Fruit fly (Drosophila melanogaster) whole organism, embryonic: ENCODE results near the gene CG13085.

ENCODE experiments used
- Asciz ChIP-seq: fragments of 200-800 bp; sonication (Bioruptor generic); optimal IDR thresholded peaks from 2 replicates; lab custom pipeline; 2017; ENCODE audit warnings: missing biosample characterization, mild to moderate bottlenecking, missing genetic modification characterization, missing genetic modification reagents
- Atf-2 ChIP-seq: fragments of 200-800 bp; sonication (Bioruptor generic); optimal IDR thresholded peaks from 2 replicates; lab custom pipeline; 2016; ENCODE audit warnings: missing biosample characterization, missing genetic modification characterization
- Atf3 ChIP-seq: fragments of 200-800 bp; sonication (Bioruptor generic); optimal IDR thresholded peaks from 3 replicates; lab custom pipeline; 2016; ENCODE audit warnings: missing biosample characterization, missing genetic modification characterization
- Blimp-1 ChIP-seq: fragments of 200-800 bp; sonication (Bioruptor generic); optimal IDR thresholded peaks from 3 replicates; lab custom pipeline; 2018; ENCODE audit warnings: missing biosample characterization, missing genetic modification characterization, mild to moderate bottlenecking, moderate library complexity, missing genetic modification reagents
- CG10209 ChIP-seq: fragments of 200-800 bp; sonication (Bioruptor generic); optimal IDR thresholded peaks from 3 replicates; lab custom pipeline; 2017; ENCODE audit warnings: missing biosample characterization, mild to moderate bottlenecking, missing genetic modification characterization, missing genetic modification reagents
- CG10274 ChIP-seq: fragments of 200-800 bp; sonication (Bioruptor generic); optimal IDR thresholded peaks from 3 replicates; lab custom pipeline; 2017; ENCODE audit warnings: missing biosample characterization, mild to moderate bottlenecking, missing genetic modification characterization
- CG10462 ChIP-seq: fragments of 200-800 bp; sonication (Bioruptor generic); optimal IDR thresholded peaks from 2 replicates; lab custom pipeline; 2016; ENCODE audit warnings: missing biosample characterization, missing genetic modification characterization
- CG11085 ChIP-seq: fragments of 200-800 bp; sonication (Bioruptor generic); IDR thresholded peaks from 2 replicates; pipeline ENCODE4 v1.3.6; 2022; ENCODE audit warnings: missing biosample characterization, missing genetic modification characterization
- CG11456 ChIP-seq: fragments of 200-800 bp; sonication (Bioruptor generic); IDR thresholded peaks from 3 replicates; pipeline ENCODE4 v1.3.6; 2022; ENCODE audit warnings: missing biosample characterization, missing genetic modification characterization
- CG11695 ChIP-seq: fragments of 200-800 bp; sonication (Bioruptor generic); IDR thresholded peaks from 3 replicates; pipeline ENCODE4 v1.3.6; 2022; ENCODE audit warnings: missing biosample characterization, missing genetic modification characterization
- CG11723 ChIP-seq: fragments of 200-800 bp; sonication (Bioruptor generic); optimal IDR thresholded peaks from 2 replicates; lab custom pipeline; 2017; ENCODE audit warnings: missing biosample characterization, mild to moderate bottlenecking, missing genetic modification characterization
- CG13123 ChIP-seq: fragments of 200-800 bp; sonication (Bioruptor generic); optimal IDR thresholded peaks from 2 replicates; lab custom pipeline; 2016; ENCODE audit warnings: missing biosample characterization, missing genetic modification characterization
- CG14667 ChIP-seq: fragments of 200-800 bp; sonication (Bioruptor generic); IDR thresholded peaks from 2 replicates; pipeline ENCODE4 v1.3.6; 2022; ENCODE audit warnings: missing biosample characterization, missing genetic modification characterization
- CG15479 ChIP-seq: fragments of 200-800 bp; sonication (Bioruptor generic); optimal IDR thresholded peaks from 3 replicates; lab custom pipeline; 2019; ENCODE audit warnings: missing biosample characterization, mild to moderate bottlenecking, missing genetic modification characterization, moderate library complexity
- CG16815 ChIP-seq: fragments of 200-800 bp; sonication (Bioruptor generic); optimal IDR thresholded peaks from 3 replicates; lab custom pipeline; 2017; ENCODE audit warnings: missing biosample characterization, mild to moderate bottlenecking, missing genetic modification characterization
- CG2875 ChIP-seq: fragments of 200-800 bp; sonication (Bioruptor generic); optimal IDR thresholded peaks from 2 replicates; lab custom pipeline; 2017; ENCODE audit warnings: missing biosample characterization, mild to moderate bottlenecking, missing genetic modification characterization, missing genetic modification reagents
- CG30403 ChIP-seq: fragments of 200-800 bp; sonication (Bioruptor generic); optimal IDR thresholded peaks from 3 replicates; lab custom pipeline; 2016; ENCODE audit warnings: missing biosample characterization, missing genetic modification characterization
- CG31365 ChIP-seq: fragments of 200-800 bp; sonication (Bioruptor generic); optimal IDR thresholded peaks from 2 replicates; lab custom pipeline; 2018; ENCODE audit warnings: missing biosample characterization, mild to moderate bottlenecking, missing genetic modification characterization
- CG3281 ChIP-seq: fragments of 200-800 bp; sonication (Bioruptor generic); optimal IDR thresholded peaks from 3 replicates; lab custom pipeline; 2017; ENCODE audit warnings: missing biosample characterization, mild to moderate bottlenecking, missing genetic modification characterization
- CG33213 ChIP-seq: fragments of 200-800 bp; sonication (Bioruptor generic); optimal IDR thresholded peaks from 3 replicates; lab custom pipeline; 2016; ENCODE audit warnings: missing biosample characterization, missing genetic modification characterization
- CG5953 ChIP-seq: fragments of 200-800 bp; sonication (Bioruptor generic); IDR thresholded peaks from 2 replicates; pipeline ENCODE4 v1.3.6; 2022; ENCODE audit warnings: missing biosample characterization, missing genetic modification characterization
- CG7928 ChIP-seq: fragments of 200-800 bp; sonication (Bioruptor generic); optimal IDR thresholded peaks from 2 replicates; lab custom pipeline; 2017; ENCODE audit warnings: missing biosample characterization, mild to moderate bottlenecking, missing genetic modification characterization
- CHES-1-like ChIP-seq: fragments of 200-800 bp; sonication (Bioruptor generic); optimal IDR thresholded peaks from 2 replicates; lab custom pipeline; 2016; ENCODE audit warnings: missing biosample characterization, missing genetic modification characterization
- CrebB ChIP-seq: fragments of 200-800 bp; sonication (Bioruptor generic); optimal IDR thresholded peaks from 3 replicates; lab custom pipeline; 2018; ENCODE audit warnings: missing biosample characterization, mild to moderate bottlenecking, missing genetic modification characterization
- Deaf1 ChIP-seq: fragments of 200-800 bp; optimal IDR thresholded peaks from 3 replicates; lab custom pipeline; 2019; ENCODE audit warnings: missing biosample characterization, mild to moderate bottlenecking, missing genetic modification characterization, moderate library complexity
- HHEX ChIP-seq: fragments of 200-800 bp; sonication (Bioruptor generic); optimal IDR thresholded peaks from 3 replicates; lab custom pipeline; 2017; ENCODE audit warnings: missing biosample characterization, mild to moderate bottlenecking, missing genetic modification characterization, missing genetic modification reagents
- Hand ChIP-seq: fragments of 200-800 bp; sonication (Bioruptor generic); optimal IDR thresholded peaks from 2 replicates; lab custom pipeline; 2017; ENCODE audit warnings: mild to moderate bottlenecking, missing biosample characterization, missing genetic modification reagents, missing genetic modification characterization
- Lhr ChIP-seq: fragments of 200-800 bp; sonication (Bioruptor generic); optimal IDR thresholded peaks from 3 replicates; lab custom pipeline; 2017; ENCODE audit warnings: mild to moderate bottlenecking, missing biosample characterization, missing genetic modification reagents, missing genetic modification characterization
- Max ChIP-seq: fragments of 200-800 bp; sonication (Bioruptor generic); optimal IDR thresholded peaks from 2 replicates; lab custom pipeline; 2016; ENCODE audit warnings: missing biosample characterization, mild to moderate bottlenecking, missing genetic modification characterization
- NFAT ChIP-seq: fragments of 200-800 bp; sonication (Bioruptor generic); IDR thresholded peaks from 2 replicates; pipeline ENCODE4 v1.3.6; 2022; ENCODE audit warnings: missing biosample characterization, missing genetic modification characterization
- PHDP ChIP-seq: fragments of 200-800 bp; sonication (Bioruptor generic); optimal IDR thresholded peaks from 3 replicates; lab custom pipeline; 2018; ENCODE audit warnings: missing biosample characterization, mild to moderate bottlenecking, missing genetic modification characterization, moderate library complexity
- Poxn ChIP-seq: fragments of 200-800 bp; sonication (Bioruptor generic); IDR thresholded peaks from 2 replicates; pipeline ENCODE4 v1.3.6; 2022; ENCODE audit warnings: missing biosample characterization, missing genetic modification characterization
- Side ChIP-seq: fragments of 200-800 bp; sonication (Bioruptor generic); optimal IDR thresholded peaks from 2 replicates; lab custom pipeline; 2016; ENCODE audit warnings: missing biosample characterization, missing genetic modification characterization
- Spps ChIP-seq: fragments of 200-800 bp; sonication (Bioruptor generic); optimal IDR thresholded peaks from 2 replicates; lab custom pipeline; 2018; ENCODE audit warnings: missing biosample characterization, mild to moderate bottlenecking, missing genetic modification characterization
- Stat92E ChIP-seq, 3 experiments: fragments of >200 bp in 2 of 3; fragments of 200-800 bp in 1 of 3; sonication (Bioruptor generic) in 1 of 3; optimal IDR thresholded peaks; 2 replicates each; lab custom pipeline; 2017 to 2019; ENCODE audit warnings: missing biosample characterization in 3 of 3, missing genetic modification characterization in 3 of 3, mild to moderate bottlenecking in 1 of 3, moderate library complexity in 1 of 3
- TFAM ChIP-seq: fragments of 200-800 bp; sonication (Bioruptor generic); optimal IDR thresholded peaks from 2 replicates; lab custom pipeline; 2017; ENCODE audit warnings: missing biosample characterization, missing genetic modification characterization, inconsistent platforms
- ab ChIP-seq: fragments of 200-800 bp; sonication (Bioruptor generic); optimal IDR thresholded peaks from 2 replicates; lab custom pipeline; 2016; ENCODE audit warnings: missing biosample characterization, missing genetic modification characterization
- cato ChIP-seq: fragments of 200-800 bp; sonication (Bioruptor generic); optimal IDR thresholded peaks from 2 replicates; lab custom pipeline; 2016; ENCODE audit warnings: missing biosample characterization, missing genetic modification characterization, borderline replicate concordance
- chinmo ChIP-seq: fragments of 200-800 bp; sonication (Bioruptor generic); IDR thresholded peaks from 4 replicates; pipeline ENCODE4 v1.3.6; 2022; ENCODE audit warnings: missing biosample characterization, missing genetic modification characterization; ENCODE audit not compliant: partially characterized antibody
- ham ChIP-seq: fragments of 200-800 bp; sonication (Bioruptor generic); IDR thresholded peaks from 2 replicates; pipeline ENCODE4 v1.3.6; 2022; ENCODE audit warnings: missing biosample characterization, missing genetic modification characterization
- hkb ChIP-seq, 2 experiments: fragments of 200-800 bp in 1 of 2; fragments of >200 bp in 1 of 2; sonication (Bioruptor generic) in 1 of 2; IDR thresholded peaks in 1 of 2; optimal IDR thresholded peaks in 1 of 2; 2 replicates each; pipeline versions ENCODE4 v1.3.6 to Lab custom; 2017 to 2022; ENCODE audit warnings: missing biosample characterization in 1 of 2, missing genetic modification characterization in 1 of 2
- nau ChIP-seq: fragments of 200-800 bp; sonication (Bioruptor generic); optimal IDR thresholded peaks from 3 replicates; lab custom pipeline; 2017; ENCODE audit warnings: missing biosample characterization, mild to moderate bottlenecking, missing genetic modification characterization, missing genetic modification reagents
- sima ChIP-seq: fragments of 200-800 bp; sonication (Bioruptor generic); optimal IDR thresholded peaks from 2 replicates; lab custom pipeline; 2016; ENCODE audit warnings: missing biosample characterization, missing genetic modification characterization
- ssp ChIP-seq: fragments of 200-800 bp; sonication (Bioruptor generic); IDR thresholded peaks from 2 replicates; pipeline ENCODE4 v1.3.6; 2022; ENCODE audit warnings: missing biosample characterization, missing genetic modification characterization
- stc ChIP-seq: fragments of 200-800 bp; sonication (Bioruptor generic); IDR thresholded peaks from 2 replicates; pipeline ENCODE4 v1.3.6; 2022; ENCODE audit warnings: missing biosample characterization, missing genetic modification characterization
- tup ChIP-seq: fragments of 200-800 bp; sonication (Bioruptor generic); optimal IDR thresholded peaks from 2 replicates; lab custom pipeline; 2016; ENCODE audit warnings: missing biosample characterization, mild to moderate bottlenecking, missing genetic modification characterization, moderate library complexity
- twi ChIP-seq: fragments of 200-800 bp; optimal IDR thresholded peaks from 2 replicates; lab custom pipeline; 2019; ENCODE audit warnings: missing biosample characterization, mild to moderate bottlenecking, missing genetic modification characterization, moderate library complexity
- zf30C ChIP-seq: fragments of 200-800 bp; sonication (Bioruptor generic); optimal IDR thresholded peaks from 3 replicates; lab custom pipeline; 2018; ENCODE audit warnings: missing biosample characterization, mild to moderate bottlenecking, missing genetic modification characterization

CG13085 gene

DNA sequence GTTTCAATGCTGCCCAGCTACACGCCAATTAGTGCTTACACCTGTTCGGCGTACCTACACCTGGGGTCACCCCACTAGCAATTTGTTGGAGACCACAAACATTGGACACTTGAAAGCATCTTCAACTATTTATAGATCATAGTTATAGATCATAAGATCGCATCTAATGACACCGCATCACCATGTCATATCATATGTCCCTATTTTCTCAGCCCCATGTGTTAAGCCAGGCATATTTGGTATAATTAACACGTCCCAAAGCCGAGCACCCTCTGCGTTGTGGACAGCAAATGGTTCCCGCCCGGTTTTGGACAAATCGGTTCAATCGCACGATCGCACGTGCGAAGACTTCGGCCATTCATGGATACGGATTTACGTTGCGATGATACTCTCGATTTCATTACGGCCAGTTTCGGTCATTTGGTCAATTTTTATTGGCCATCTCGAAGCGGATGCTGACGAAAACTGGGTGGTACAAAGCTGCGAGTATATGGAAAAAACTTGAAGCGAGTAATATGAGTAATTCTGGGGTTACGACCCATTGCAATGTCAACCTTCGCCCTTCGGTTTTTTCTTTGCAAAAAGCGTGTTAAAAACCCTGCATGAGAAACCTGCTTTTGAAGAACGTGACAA, 15.9 kb downstream of the CG13085 start (continued):
- TF ChIP-seq ham (GFP tag; lab: Robert Waterston, UW) (no peak), CG11085 (GFP tag; lab: Robert Waterston, UW) (no peak), CG13123 (GFP tag; lab: Kevin White, UChicago) (peak; percentile 67), TFAM (GFP tag; lab: Kevin White, UChicago) (no peak), tup (GFP tag; lab: Kevin White, UChicago) (peak; percentile 37), ssp (GFP tag; lab: Robert Waterston, UW) (peak; percentile 50; the same call in 1 of the 2 replicates), Lhr (GFP tag; lab: Kevin White, UChicago) (peak; percentile 57), CG10462 (peak; percentile 66), CG30403 (GFP tag; lab: Kevin White, UChicago) (peak; percentile 91), hkb (optimal IDR thresholded peaks at IDR 0.05; lab: Kevin White, UChicago) (no peak), hkb (GFP tag; IDR thresholded peaks at IDR 0.05; lab: Robert Waterston, UW) (peak; percentile 97), Side (peak; percentile 64), Asciz (GFP tag; lab: Kevin White, UChicago) (peak; percentile 68), Deaf1 (tag; lab: Kevin White, UChicago) (peak; percentile 75), CG2875 (GFP tag; lab: Kevin White, UChicago) (peak; percentile 85), CG10274 (GFP tag; lab: Kevin White, UChicago) (peak; percentile 26), CG14667 (GFP tag; lab: Robert Waterston, UW) (peak; percentile 61), Spps (tag; lab: Kevin White, UChicago) (no peak), CrebB (tag; lab: Kevin White, UChicago) (peak; percentile 63), Atf-2 (peak; percentile 44), CG33213 (peak; percentile 50), CG11723 (peak; percentile 79), CG31365 (tag; lab: Kevin White, UChicago) (peak; percentile 63), chinmo (0 out of 4 replicates have a peak, but pooled peaks have one; percentile 73), nau (GFP tag; lab: Kevin White, UChicago) (peak; percentile 57), CG15479 (GFP tag; lab: Kevin White, UChicago) (no peak), stc (peak; percentile 77), CG11695 (GFP tag; lab: Robert Waterston, UW) (peak; percentile 84), CG11456 (GFP tag; lab: Robert Waterston, UW) (peak; percentile 71; the same call in 1 of the 3 replicates), cato (GFP tag; lab: Kevin White, UChicago) (peak; percentile 32), HHEX (GFP tag; lab: Kevin White, UChicago) (peak; percentile 75), CG7928 (peak; percentile 24), Blimp-1 (GFP tag; lab: Kevin White, UChicago) (peak; percentile 94), zf30C (GFP tag; lab: Kevin White, UChicago) (no peak), PHDP (tag; lab: Kevin White, UChicago) (peak; percentile 81), Hand (GFP tag; lab: Kevin White, UChicago) (no peak), CG5953 (0 out of 2 replicates have a peak, but pooled peaks have one; percentile 45), twi (peak; percentile 76), CG10209 (GFP tag; lab: Kevin White, UChicago) (peak; percentile 73), Poxn (GFP tag; lab: Robert Waterston, UW) (peak; percentile 66), CHES-1-like (GFP tag; lab: Kevin White, UChicago) (peak; percentile 73), Atf3 (peak; percentile 58), Stat92E (GFP tag; optimal IDR thresholded peaks at IDR 0.05; lab: Kevin White, UChicago) (peak in 1 of 3 experiments; percentile 8), ab (GFP tag; lab: Kevin White, UChicago) (peak; percentile 63), sima (GFP tag; lab: Kevin White, UChicago) (no peak), NFAT (GFP tag; lab: Robert Waterston, UW) (peak; percentile 48; the same call in 1 of the 2 replicates), CG16815 (GFP tag; lab: Kevin White, UChicago) (peak; percentile 46), CG3281 (GFP tag; lab: Kevin White, UChicago) (peak; percentile 65), Max (GFP tag; lab: Kevin White, UChicago) (peak; percentile 20)
